Worm (Caenorhabditis elegans) whole organism, mixed stage, embryonic: ENCODE measurements around the gene F57C12.2.

Source experiments
- ces-1 ChIP-seq: fragments of 150-350 bp; optimal IDR thresholded peaks from 2 replicates; lab custom pipeline; 2014; ENCODE audit warnings: missing biosample characterization, missing genetic modification reagents, missing genetic modification characterization
- elt-3 ChIP-seq: fragments of 150-350 bp; optimal IDR thresholded peaks from 2 replicates; lab custom pipeline; 2014; ENCODE audit warnings: missing biosample characterization, missing genetic modification characterization
- mab-5 ChIP-seq: fragments of 150-350 bp; optimal IDR thresholded peaks from 2 replicates; lab custom pipeline; 2014; ENCODE audit warnings: missing biosample characterization, missing genetic modification characterization
- nhr-2 ChIP-seq: fragments of 150-350 bp; optimal IDR thresholded peaks from 2 replicates; lab custom pipeline; 2014; ENCODE audit warnings: missing biosample characterization, missing genetic modification characterization
- nhr-237 ChIP-seq: fragments of 150-350 bp; optimal IDR thresholded peaks from 2 replicates; lab custom pipeline; 2014; ENCODE audit warnings: missing biosample characterization, missing genetic modification characterization
- snpc-4 ChIP-seq: fragments of 150-350 bp; optimal IDR thresholded peaks from 2 replicates; lab custom pipeline; 2014; ENCODE audit warnings: missing biosample characterization, missing genetic modification characterization
- sptf-1 ChIP-seq: sonication (generic microtip); optimal IDR thresholded peaks from 2 replicates; lab custom pipeline; 2017; ENCODE audit warnings: mild to moderate bottlenecking, missing genetic modification characterization, moderate library complexity, missing compliant biosample characterization
- ztf-11 ChIP-seq: fragments of 150-350 bp; optimal IDR thresholded peaks from 2 replicates; lab custom pipeline; 2014; ENCODE audit warnings: missing biosample characterization, missing genetic modification characterization

DNA sequence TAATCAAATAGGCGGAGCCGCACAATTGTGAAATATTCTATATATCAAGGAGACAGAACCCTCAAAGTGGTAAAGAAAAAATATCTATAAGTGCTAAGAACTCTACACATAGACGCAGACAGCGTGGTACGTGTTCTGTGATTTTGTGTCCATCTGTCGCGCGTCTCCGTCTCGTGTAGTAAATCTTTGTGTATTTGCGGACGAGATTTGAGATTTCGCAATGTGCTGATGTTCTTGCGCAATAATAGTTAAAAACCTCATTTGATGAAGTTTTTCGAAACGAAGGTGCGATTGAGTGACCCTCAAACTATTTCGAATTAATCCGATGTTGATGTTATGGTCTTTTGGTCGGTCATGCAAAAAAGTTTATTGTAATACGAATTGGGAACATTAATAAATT lies 22.1 kb upstream of the F57C12.2 start:
- no peak for TF ChIP-seq snpc-4
- TF ChIP-seq nhr-237 (tag; lab: Kevin White, UChicago): peak; percentile 38
- TF ChIP-seq nhr-2: peak; percentile 2
- no peak for TF ChIP-seq ces-1
- TF ChIP-seq sptf-1: no peak
- no peak for TF ChIP-seq ztf-11 (tag; lab: Kevin White, UChicago)
- TF ChIP-seq mab-5 (tag; lab: Kevin White, UChicago): no peak
- TF ChIP-seq elt-3 (tag; lab: Kevin White, UChicago): peak; percentile 75
